Fruit fly (Drosophila melanogaster) whole organism, embryonic: ENCODE data around the gene CG14851.

ENCODE experiments used
- CG3281 ChIP-seq: fragments of 200-800 bp; sonication (Bioruptor generic); optimal IDR thresholded peaks from 3 replicates; lab custom pipeline; 2017; ENCODE audit warnings: missing biosample characterization, mild to moderate bottlenecking, missing genetic modification characterization
- CG34224 ChIP-seq: fragments of 200-800 bp; sonication (Bioruptor generic); IDR thresholded peaks from 3 replicates; pipeline ENCODE4 v1.3.6; 2022; ENCODE audit warnings: missing biosample characterization, missing genetic modification characterization; ENCODE audit not compliant: partially characterized antibody
- CG8924 ChIP-seq: fragments of 200-800 bp; optimal IDR thresholded peaks from 3 replicates; lab custom pipeline; 2019; ENCODE audit warnings: missing biosample characterization, mild to moderate bottlenecking, missing genetic modification characterization, moderate library complexity
- Dref ChIP-seq: fragments of 200-800 bp; sonication (Bioruptor generic); IDR thresholded peaks from 2 replicates; pipeline ENCODE4 v1.3.6; 2022; ENCODE audit warnings: missing biosample characterization, missing genetic modification characterization
- jigr1 ChIP-seq: fragments of 200-800 bp; sonication (Bioruptor generic); IDR thresholded peaks from 3 replicates; pipeline ENCODE4 v1.3.6; 2022; ENCODE audit warnings: missing biosample characterization, missing genetic modification characterization
- lmd ChIP-seq: fragments of 200-800 bp; sonication (Bioruptor generic); IDR thresholded peaks from 2 replicates; pipeline ENCODE4 v1.3.6; 2022; ENCODE audit warnings: missing biosample characterization, missing genetic modification characterization
- tll ChIP-seq, 2 experiments: fragments of 200-800 bp in 1 of 2; fragments of >200 bp in 1 of 2; sonication (Bioruptor generic) in 1 of 2; optimal IDR thresholded peaks; 2 replicates each; lab custom pipeline; 2017 to 2019; ENCODE audit warnings: missing biosample characterization in 2 of 2, missing genetic modification characterization in 2 of 2, mild to moderate bottlenecking in 1 of 2, moderate library complexity in 1 of 2

DNA sequence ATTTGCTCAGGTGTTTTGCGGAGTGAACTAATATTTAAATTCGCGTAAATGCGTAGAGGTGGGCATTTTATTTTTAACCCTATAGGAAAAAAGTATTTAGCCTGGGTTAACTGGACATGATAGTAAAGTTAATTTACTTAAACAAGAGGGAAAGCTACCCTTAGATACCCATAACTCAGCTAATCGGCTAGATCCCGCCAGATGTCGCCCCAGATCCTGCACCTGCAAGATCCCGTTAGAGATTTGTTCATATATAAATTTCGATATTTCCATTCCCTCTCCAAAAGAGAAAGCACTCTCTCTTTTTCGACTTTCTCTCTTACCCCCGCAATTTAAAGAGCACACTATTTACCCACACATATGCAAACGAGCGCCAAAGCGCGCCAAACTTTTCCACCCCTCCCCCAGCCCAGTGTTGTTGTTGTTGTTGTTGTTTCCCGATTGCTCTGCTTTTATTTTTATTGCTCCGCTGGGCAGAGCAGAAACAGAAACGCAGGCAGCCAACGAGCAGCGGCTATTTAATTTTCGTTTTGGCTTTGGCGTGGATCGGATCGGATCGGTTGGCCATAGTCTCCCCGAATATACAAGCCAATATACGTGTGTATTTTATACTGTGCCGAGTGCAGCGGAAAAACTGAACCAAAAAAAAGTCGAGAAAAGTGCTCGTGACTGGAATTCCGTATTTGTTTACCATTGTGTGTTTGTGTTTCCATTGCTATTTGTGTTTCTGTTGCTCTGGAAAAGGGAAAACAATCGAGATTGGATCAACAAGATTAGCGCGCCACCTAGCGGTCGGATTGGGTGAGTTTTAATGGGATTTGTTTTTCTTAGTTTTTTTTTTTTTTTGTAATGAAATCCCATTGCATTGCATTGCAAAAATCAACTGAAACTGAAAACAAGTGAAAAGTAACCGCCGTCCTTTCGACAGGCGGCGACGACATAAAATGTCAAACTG is 14.8 kb downstream of the CG14851 start, which contains the start of gene stumps:
- TF ChIP-seq Dref (GFP tag; lab: Robert Waterston, UW) (no peak), CG8924 (tag; lab: Kevin White, UChicago) (no peak), tll (GFP tag; optimal IDR thresholded peaks at IDR 0.05; lab: Kevin White, UChicago) (no peak), jigr1 (GFP tag; lab: Robert Waterston, UW) (no peak), CG3281 (no peak), lmd (no peak), CG34224 (GFP tag; lab: Robert Waterston, UW) (no peak)
